Fruit fly (Drosophila melanogaster) whole organism, adult: ENCODE results near the gene CG43935.
A peak's percentile ranks its signal among the peaks of the same experiment; 100 is the strongest.

Experiments
- CG11617 ChIP-seq: fragments of 200-800 bp; sonication (Bioruptor generic); optimal IDR thresholded peaks from 2 replicates; lab custom pipeline; 2017; ENCODE audit warnings: mild to moderate bottlenecking, missing biosample characterization, missing genetic modification reagents, missing genetic modification characterization
- CG12768 ChIP-seq: fragments of 200-800 bp; sonication (Bioruptor generic); optimal IDR thresholded peaks from 2 replicates; lab custom pipeline; 2017; ENCODE audit warnings: missing biosample characterization, missing genetic modification characterization, mild to moderate bottlenecking, moderate library complexity, missing genetic modification reagents
- CG14711 ChIP-seq: fragments of 200-800 bp; sonication (Bioruptor generic); optimal IDR thresholded peaks from 2 replicates; lab custom pipeline; 2018; ENCODE audit warnings: missing biosample characterization, mild to moderate bottlenecking, missing genetic modification characterization, moderate library complexity
- CG1620 ChIP-seq: fragments of 200-800 bp; sonication (Bioruptor generic); optimal IDR thresholded peaks from 2 replicates; lab custom pipeline; 2016; ENCODE audit warnings: missing biosample characterization, missing genetic modification characterization
- CG33017 ChIP-seq: fragments of 200-800 bp; sonication (Bioruptor generic); optimal IDR thresholded peaks from 2 replicates; lab custom pipeline; 2018; ENCODE audit warnings: missing biosample characterization, mild to moderate bottlenecking, missing genetic modification characterization, moderate library complexity
- CG5204 ChIP-seq: fragments of 200-800 bp; sonication (Bioruptor generic); optimal IDR thresholded peaks from 2 replicates; lab custom pipeline; 2016; ENCODE audit warnings: missing biosample characterization, missing genetic modification characterization
- CG7045 ChIP-seq: fragments of 200-800 bp; sonication (Bioruptor generic); optimal IDR thresholded peaks from 2 replicates; lab custom pipeline; 2017; ENCODE audit warnings: missing biosample characterization, mild to moderate bottlenecking, missing genetic modification characterization
- CG7101 ChIP-seq: fragments of 200-800 bp; sonication (Bioruptor generic); optimal IDR thresholded peaks from 2 replicates; lab custom pipeline; 2018; ENCODE audit warnings: missing biosample characterization, mild to moderate bottlenecking, missing genetic modification characterization, moderate library complexity
- Clk ChIP-seq: fragments of 200-800 bp; sonication (Bioruptor generic); optimal IDR thresholded peaks from 2 replicates; lab custom pipeline; 2017; ENCODE audit warnings: missing biosample characterization, missing genetic modification characterization
- Crg-1 ChIP-seq: fragments of 200-800 bp; sonication (Bioruptor generic); optimal IDR thresholded peaks from 2 replicates; lab custom pipeline; 2016; ENCODE audit warnings: missing biosample characterization, missing genetic modification characterization
- Hr96 ChIP-seq: fragments of 200-800 bp; sonication (Bioruptor generic); optimal IDR thresholded peaks from 2 replicates; lab custom pipeline; 2016; ENCODE audit warnings: missing biosample characterization, missing genetic modification characterization
- Mnt ChIP-seq: fragments of 200-800 bp; sonication (Bioruptor generic); optimal IDR thresholded peaks from 2 replicates; lab custom pipeline; 2016; ENCODE audit warnings: missing biosample characterization, mild to moderate bottlenecking, missing genetic modification characterization
- bab1 ChIP-seq: fragments of 200-800 bp; sonication (Bioruptor generic); optimal IDR thresholded peaks from 3 replicates; lab custom pipeline; 2019; ENCODE audit warnings: missing biosample characterization, mild to moderate bottlenecking, missing genetic modification characterization, moderate library complexity
- cic ChIP-seq: fragments of 200-800 bp; sonication (Bioruptor generic); optimal IDR thresholded peaks from 2 replicates; lab custom pipeline; 2017; ENCODE audit warnings: missing biosample characterization, mild to moderate bottlenecking, missing genetic modification characterization, moderate library complexity
- kay ChIP-seq: fragments of 200-800 bp; sonication (Bioruptor generic); peaks from one replicate; lab custom pipeline; 2016; ENCODE audit warnings: missing biosample characterization, missing genetic modification characterization, borderline replicate concordance
- ovo ChIP-seq: fragments of 200-800 bp; sonication (Bioruptor generic); optimal IDR thresholded peaks from 2 replicates; lab custom pipeline; 2016; ENCODE audit warnings: missing biosample characterization, missing genetic modification characterization
- pad ChIP-seq: fragments of 200-800 bp; sonication (Bioruptor generic); optimal IDR thresholded peaks from 3 replicates; lab custom pipeline; 2017; ENCODE audit warnings: missing biosample characterization, missing genetic modification characterization, mild to moderate bottlenecking, moderate library complexity, missing genetic modification reagents
- tj ChIP-seq: fragments of 200-800 bp; sonication (Bioruptor generic); optimal IDR thresholded peaks from 3 replicates; lab custom pipeline; 2017; ENCODE audit warnings: missing biosample characterization, mild to moderate bottlenecking, missing genetic modification characterization, moderate library complexity
- toe ChIP-seq: fragments of 200-800 bp; sonication (Bioruptor generic); optimal IDR thresholded peaks from 2 replicates; lab custom pipeline; 2016; ENCODE audit warnings: missing biosample characterization, missing genetic modification characterization

CG43935 gene

DNA sequence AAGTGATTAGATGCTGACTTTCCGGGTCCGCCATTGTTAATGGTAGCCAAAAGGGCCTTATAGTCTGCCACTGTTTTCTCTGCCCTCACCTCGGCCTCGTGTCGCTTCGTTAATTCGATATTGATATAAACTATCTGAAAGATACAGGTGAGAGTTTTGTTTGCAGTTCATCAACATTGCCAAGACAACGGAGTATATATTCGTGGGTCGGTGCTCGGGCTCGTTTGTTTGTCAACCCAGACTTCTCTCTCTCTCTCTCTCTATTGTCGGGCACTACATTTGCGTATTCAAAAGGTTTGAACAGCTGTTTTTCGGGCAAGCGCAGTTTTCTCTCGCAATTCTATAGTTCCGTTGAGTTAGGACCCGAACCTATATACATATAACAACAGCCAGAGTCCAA lies 2.1 kb downstream of the CG43935 start:
- no peak for TF ChIP-seq CG5204
- TF ChIP-seq Clk (GFP tag; lab: Kevin White, UChicago): no peak
- no peak for TF ChIP-seq CG12768 (GFP tag; lab: Kevin White, UChicago)
- TF ChIP-seq Hr96 (GFP tag; lab: Kevin White, UChicago): no peak
- peak; percentile 8 for TF ChIP-seq CG14711 (tag; lab: Kevin White, UChicago)
- no peak for TF ChIP-seq CG7101 (tag; lab: Kevin White, UChicago)
- no peak for TF ChIP-seq Mnt (GFP tag; lab: Kevin White, UChicago)

DNA sequence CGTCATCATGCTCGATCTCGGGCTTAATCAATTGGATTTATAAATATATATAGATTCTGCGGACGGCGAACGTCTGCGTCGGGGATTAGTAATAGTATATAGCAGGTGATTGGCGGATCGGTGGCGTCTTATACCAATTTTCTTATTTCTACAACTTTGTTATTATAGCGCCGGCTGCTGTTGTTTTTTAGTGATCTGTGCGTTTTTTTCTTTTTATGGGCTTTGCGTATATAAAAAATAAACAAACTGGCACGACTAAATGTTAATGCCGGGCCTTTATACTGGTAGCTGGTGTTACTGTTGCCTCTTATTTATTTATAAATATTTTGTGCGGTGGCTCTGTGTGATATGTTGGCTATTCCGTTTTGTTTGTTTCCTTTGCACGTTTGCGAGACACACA lies 4.0 kb downstream of the CG43935 start:
- TF ChIP-seq CG33017 (no peak), toe (GFP tag; lab: Kevin White, UChicago) (no peak), kay (GFP tag; lab: Kevin White, UChicago) (peak; percentile 75), tj (GFP tag; lab: Kevin White, UChicago) (no peak)

DNA sequence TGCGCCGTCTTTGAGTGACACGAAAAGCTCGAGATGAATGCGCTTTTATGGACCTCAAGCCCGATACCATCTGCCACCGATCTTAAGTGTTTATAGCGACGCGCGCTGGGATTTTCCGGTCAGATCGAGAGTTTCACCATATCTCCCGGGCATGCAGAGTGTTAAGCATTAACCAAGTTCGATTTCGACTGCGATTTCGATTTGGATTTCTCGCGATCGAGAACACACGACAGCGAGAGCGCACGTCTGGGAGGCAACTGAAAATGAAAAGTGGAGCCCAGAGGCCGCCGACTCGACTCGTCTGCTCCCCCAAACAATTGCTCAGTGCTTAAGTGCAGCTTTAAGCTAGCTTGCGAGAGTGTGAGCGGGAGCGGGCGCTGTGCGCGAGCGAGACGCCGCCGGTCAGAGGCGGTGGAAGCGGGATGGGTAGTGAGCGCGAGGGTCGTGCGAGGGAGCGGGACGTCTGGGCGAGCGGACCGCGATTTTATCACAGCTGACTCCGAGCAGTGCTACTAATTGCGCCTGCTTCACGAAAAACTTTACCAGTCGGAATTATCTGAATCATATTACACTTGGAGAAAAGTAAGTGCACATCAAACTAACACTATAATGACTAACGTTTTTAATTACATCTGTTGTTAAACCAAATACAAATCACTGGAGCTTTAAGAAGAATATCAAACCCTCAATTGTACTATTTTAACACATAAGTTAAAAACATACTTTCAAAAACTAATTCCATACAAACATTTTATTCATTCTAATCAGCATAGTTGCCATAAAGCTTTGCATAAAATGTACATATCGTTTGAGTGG lies 4.8 kb downstream of the CG43935 start, which contains the start of gene spz:
spz (minus strand) TSS at position 261 of the 816 bp plus-strand sequence.
- TF ChIP-seq toe (GFP tag; lab: Kevin White, UChicago): no peak
- peak; percentile 46 for TF ChIP-seq pad (GFP tag; lab: Kevin White, UChicago)
- no peak for TF ChIP-seq tj (GFP tag; lab: Kevin White, UChicago)
- peak; percentile 40 for TF ChIP-seq ovo (GFP tag; lab: Kevin White, UChicago)
- no peak for TF ChIP-seq Mnt (GFP tag; lab: Kevin White, UChicago)
- TF ChIP-seq bab1 (GFP tag; lab: Kevin White, UChicago): peak; percentile 31
- TF ChIP-seq CG12768 (GFP tag; lab: Kevin White, UChicago): peak; percentile 11

DNA sequence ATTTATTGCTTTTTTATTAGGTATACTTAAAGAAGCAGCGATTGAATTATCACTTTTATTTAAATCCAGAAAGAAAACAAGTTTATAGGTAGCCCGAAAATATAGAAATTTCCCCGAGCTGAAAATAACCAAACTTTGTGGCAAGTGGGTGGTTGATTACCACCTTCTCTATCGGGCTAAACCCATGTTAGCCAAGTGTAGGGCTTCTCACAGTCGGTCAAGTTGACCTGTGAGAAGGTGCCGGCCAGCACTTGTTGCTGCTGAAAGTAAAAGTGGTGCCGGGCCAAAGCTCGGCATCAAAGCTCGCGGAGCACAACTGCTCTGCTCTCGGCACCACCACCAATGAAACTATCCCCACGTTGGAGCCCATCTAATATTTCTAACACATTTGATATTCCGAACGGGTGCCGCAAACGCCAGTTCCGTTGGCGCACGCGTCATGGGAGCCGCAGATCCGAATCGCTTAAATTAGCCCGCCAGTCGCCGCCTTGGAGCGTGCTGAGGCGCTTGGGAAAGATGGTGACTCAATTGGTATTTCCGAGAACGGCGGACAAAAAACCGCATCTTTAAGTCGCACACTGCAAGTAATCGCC lies 5.8 kb downstream of the CG43935 start:
- TF ChIP-seq CG12768 (GFP tag; lab: Kevin White, UChicago): peak; percentile 14
- no peak for TF ChIP-seq CG5204
- no peak for TF ChIP-seq tj (GFP tag; lab: Kevin White, UChicago)
- TF ChIP-seq kay (GFP tag; lab: Kevin White, UChicago): peak; percentile 69

DNA sequence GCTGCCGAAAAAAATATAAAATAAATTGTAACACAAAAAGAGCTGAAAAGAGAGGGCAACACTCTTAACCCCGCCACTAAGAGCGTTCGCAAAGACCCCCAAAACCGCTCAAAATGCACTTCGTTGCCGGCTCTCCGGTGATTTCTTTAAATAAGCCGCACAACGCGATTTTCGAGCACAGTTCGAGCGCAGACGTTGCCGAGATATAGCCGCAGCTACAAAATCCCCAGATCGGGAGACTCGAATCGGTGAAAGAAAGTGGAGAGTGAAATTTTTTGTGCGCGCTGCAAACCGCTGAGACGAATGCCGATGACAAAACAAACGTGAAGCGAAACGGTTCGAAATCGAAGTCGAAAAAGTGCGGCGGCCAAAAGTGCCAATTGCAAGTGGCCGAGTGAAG lies 10.5 kb downstream of the CG43935 start, which contains the start of gene CG14257:
CG14257 (plus strand) TSS at position 177 of the 400 bp plus-strand sequence.
- TF ChIP-seq cic (GFP tag; lab: Kevin White, UChicago) (no peak), tj (GFP tag; lab: Kevin White, UChicago) (no peak), toe (GFP tag; lab: Kevin White, UChicago) (no peak), pad (GFP tag; lab: Kevin White, UChicago) (no peak), CG1620 (no peak), CG5204 (no peak), CG12768 (GFP tag; lab: Kevin White, UChicago) (no peak), ovo (GFP tag; lab: Kevin White, UChicago) (no peak), kay (GFP tag; lab: Kevin White, UChicago) (no peak), CG7101 (tag; lab: Kevin White, UChicago) (no peak), bab1 (GFP tag; lab: Kevin White, UChicago) (no peak), Hr96 (GFP tag; lab: Kevin White, UChicago) (no peak), Mnt (GFP tag; lab: Kevin White, UChicago) (no peak), CG7045 (no peak)

DNA sequence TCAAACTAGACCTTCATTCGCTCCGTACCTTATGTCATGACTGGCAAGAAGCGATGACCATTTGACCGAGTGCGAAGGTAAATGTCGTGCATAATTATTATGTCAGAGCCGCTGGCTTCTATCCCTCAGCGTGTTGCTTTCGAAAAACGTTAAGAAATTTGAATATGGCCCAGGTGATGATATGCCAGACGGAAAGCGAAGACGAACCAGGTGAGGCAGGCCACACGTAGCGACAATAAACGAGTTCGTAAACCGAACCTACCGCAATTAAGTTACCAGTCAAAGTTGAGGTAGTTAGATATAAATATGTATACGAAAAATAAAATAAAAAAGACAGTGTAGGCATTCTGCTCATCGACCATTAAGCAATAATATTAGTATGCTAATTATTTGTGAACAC lies 11.4 kb downstream of the CG43935 start:
- no peak for TF ChIP-seq CG11617 (GFP tag; lab: Kevin White, UChicago)
- TF ChIP-seq CG5204: no peak

DNA sequence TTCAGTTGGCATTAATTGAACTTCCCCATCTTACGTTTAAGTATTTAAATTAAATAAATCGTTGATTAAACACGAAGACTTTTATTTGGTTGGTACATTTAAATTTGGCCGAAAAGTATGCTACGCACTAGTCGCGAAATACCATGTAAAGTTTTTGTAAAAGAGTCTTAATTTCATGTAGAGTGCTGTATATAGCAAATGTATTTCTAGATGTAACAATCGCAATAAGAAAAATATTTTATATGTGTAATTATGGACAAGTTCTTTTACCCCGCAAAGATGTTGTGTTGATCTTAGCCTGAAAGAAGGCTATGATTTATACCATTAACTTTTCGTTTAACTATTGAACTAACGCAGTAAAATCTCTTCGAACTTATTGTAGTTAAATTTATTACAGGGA lies 17.5 kb downstream of the CG43935 start:
- TF ChIP-seq Clk (GFP tag; lab: Kevin White, UChicago) (no peak), toe (GFP tag; lab: Kevin White, UChicago) (no peak), pad (GFP tag; lab: Kevin White, UChicago) (no peak), bab1 (GFP tag; lab: Kevin White, UChicago) (no peak), Mnt (GFP tag; lab: Kevin White, UChicago) (no peak), CG1620 (no peak), CG33017 (no peak), CG14711 (tag; lab: Kevin White, UChicago) (no peak), kay (GFP tag; lab: Kevin White, UChicago) (no peak), CG5204 (no peak), Crg-1 (GFP tag; lab: Kevin White, UChicago) (no peak), CG11617 (GFP tag; lab: Kevin White, UChicago) (no peak), tj (GFP tag; lab: Kevin White, UChicago) (no peak), CG7101 (tag; lab: Kevin White, UChicago) (no peak), cic (GFP tag; lab: Kevin White, UChicago) (no peak)
